Worm (Caenorhabditis elegans) whole organism, late embryonic: ENCODE measurements around the gene msp-40.
"Not testable (repeated sequence)": the region's sequence is repeated elsewhere in the genome, so short reads cannot be mapped to it uniquely, and the experiment has no call there.

Experiments
- C38D4.7 ChIP-seq: fragments of 200-800 bp; sonication (Bioruptor generic); optimal IDR thresholded peaks from 2 replicates; lab custom pipeline; 2018; ENCODE audit warnings: mild to moderate bottlenecking, missing genetic modification characterization, moderate library complexity, missing compliant biosample characterization
- K02D7.2 ChIP-seq: sonication (generic microtip); optimal IDR thresholded peaks from 2 replicates; lab custom pipeline; 2017; ENCODE audit warnings: mild to moderate bottlenecking, missing genetic modification characterization, missing compliant biosample characterization
- K09A11.1 ChIP-seq: sonication (generic microtip); optimal IDR thresholded peaks from 2 replicates; lab custom pipeline; 2017; ENCODE audit warnings: antibody characterized with exemption, mild to moderate bottlenecking, missing genetic modification characterization, missing compliant biosample characterization; ENCODE audit not compliant: insufficient read depth
- Y22D7AL.16 ChIP-seq: sonication (generic microtip); optimal IDR thresholded peaks from 2 replicates; lab custom pipeline; 2016; ENCODE audit warnings: missing genetic modification characterization, missing compliant biosample characterization
- ahr-1 ChIP-seq: sonication (generic microtip); optimal IDR thresholded peaks from 2 replicates; lab custom pipeline; 2016; ENCODE audit warnings: missing genetic modification characterization, missing compliant biosample characterization
- ceh-14 ChIP-seq: sonication (generic microtip); optimal IDR thresholded peaks from 2 replicates; lab custom pipeline; 2016; ENCODE audit warnings: missing genotype, missing genetic modification characterization, missing compliant biosample characterization
- ceh-24 ChIP-seq: sonication (generic microtip); optimal IDR thresholded peaks from 2 replicates; lab custom pipeline; 2016; ENCODE audit warnings: mild to moderate bottlenecking, missing genetic modification characterization, missing compliant biosample characterization
- ceh-31 ChIP-seq: sonication (generic microtip); optimal IDR thresholded peaks from 2 replicates; lab custom pipeline; 2016; ENCODE audit warnings: missing genetic modification characterization, missing compliant biosample characterization
- ceh-34 ChIP-seq: sonication (generic microtip); optimal IDR thresholded peaks from 2 replicates; lab custom pipeline; 2016; ENCODE audit warnings: mild to moderate bottlenecking, missing genetic modification characterization, missing compliant biosample characterization
- ceh-45 ChIP-seq: fragments of 200-800 bp; sonication (Bioruptor generic); IDR thresholded peaks from 2 replicates; pipeline ENCODE4 v1.3.6; 2022; ENCODE audit warnings: missing genetic modification reagents, missing genetic modification characterization, missing compliant biosample characterization
- ceh-48 ChIP-seq: sonication (generic microtip); optimal IDR thresholded peaks from 2 replicates; lab custom pipeline; 2016; ENCODE audit warnings: missing genetic modification characterization, inconsistent platforms, missing compliant biosample characterization
- ceh-6 ChIP-seq: fragments of 200-800 bp; sonication (Bioruptor generic); optimal IDR thresholded peaks from 2 replicates; lab custom pipeline; 2018; ENCODE audit warnings: mild to moderate bottlenecking, missing genetic modification characterization, missing compliant biosample characterization
- ceh-9 ChIP-seq: sonication (generic microtip); optimal IDR thresholded peaks from 2 replicates; lab custom pipeline; 2016; ENCODE audit warnings: mild to moderate bottlenecking, missing genetic modification characterization, inconsistent platforms, missing compliant biosample characterization
- dve-1 ChIP-seq: sonication (generic microtip); optimal IDR thresholded peaks from 2 replicates; lab custom pipeline; 2017; ENCODE audit warnings: antibody characterized with exemption, mild to moderate bottlenecking, missing genetic modification characterization, missing compliant biosample characterization
- elt-4 ChIP-seq: sonication (generic microtip); optimal IDR thresholded peaks from 2 replicates; lab custom pipeline; 2016; ENCODE audit warnings: missing genetic modification characterization, missing compliant biosample characterization
- fkh-10 ChIP-seq: fragments of 150-350 bp; optimal IDR thresholded peaks from 2 replicates; lab custom pipeline; 2014; ENCODE audit warnings: missing biosample characterization, missing genetic modification reagents, missing genetic modification characterization
- fkh-6 ChIP-seq: sonication (generic microtip); optimal IDR thresholded peaks from 2 replicates; lab custom pipeline; 2016; ENCODE audit warnings: missing genetic modification characterization, missing compliant biosample characterization
- gmeb-2 ChIP-seq: sonication (generic microtip); optimal IDR thresholded peaks from 2 replicates; lab custom pipeline; 2016; ENCODE audit warnings: missing genetic modification characterization, inconsistent platforms, missing compliant biosample characterization
- hlh-6 ChIP-seq: sonication (generic microtip); optimal IDR thresholded peaks from 2 replicates; lab custom pipeline; 2016; ENCODE audit warnings: missing genotype, missing genetic modification characterization, missing compliant biosample characterization
- hlh-8 ChIP-seq: sonication (generic microtip); optimal IDR thresholded peaks from 2 replicates; lab custom pipeline; 2016; ENCODE audit warnings: missing genotype, missing genetic modification characterization, missing compliant biosample characterization
- lin-11 ChIP-seq: fragments of 200-800 bp; sonication (Bioruptor generic); optimal IDR thresholded peaks from 2 replicates; lab custom pipeline; 2018; ENCODE audit warnings: mild to moderate bottlenecking, missing genetic modification characterization, missing compliant biosample characterization
- madf-2 ChIP-seq: sonication (generic microtip); optimal IDR thresholded peaks from 2 replicates; lab custom pipeline; 2017; ENCODE audit warnings: missing genetic modification characterization, missing compliant biosample characterization
- mec-3 ChIP-seq: sonication (generic microtip); optimal IDR thresholded peaks from 2 replicates; lab custom pipeline; 2016; ENCODE audit warnings: borderline replicate concordance, missing genetic modification characterization, missing compliant biosample characterization
- nfya-1 ChIP-seq: sonication (generic microtip); optimal IDR thresholded peaks from 2 replicates; lab custom pipeline; 2017; ENCODE audit warnings: missing genetic modification characterization, mild to moderate bottlenecking, missing compliant biosample characterization, antibody characterized with exemption, moderate library complexity
- nhr-11 ChIP-seq: fragments of 150-350 bp; optimal IDR thresholded peaks from 2 replicates; lab custom pipeline; 2014; ENCODE audit warnings: missing biosample characterization, missing genetic modification characterization
- npax-4 ChIP-seq: sonication (generic microtip); optimal IDR thresholded peaks from 2 replicates; lab custom pipeline; 2016; ENCODE audit warnings: missing genetic modification characterization, missing compliant biosample characterization
- pag-3 ChIP-seq: sonication (generic microtip); optimal IDR thresholded peaks from 2 replicates; lab custom pipeline; 2016; ENCODE audit warnings: missing compliant biosample characterization, missing genetic modification characterization, borderline replicate concordance
- pha-2 ChIP-seq: sonication (generic microtip); optimal IDR thresholded peaks from 2 replicates; lab custom pipeline; 2017; ENCODE audit warnings: mild to moderate bottlenecking, missing genetic modification characterization, missing compliant biosample characterization
- pha-4 ChIP-seq: fragments of 150-350 bp; optimal IDR thresholded peaks from 2 replicates; lab custom pipeline; 2018; ENCODE audit warnings: missing biosample characterization, missing genetic modification reagents, missing genetic modification characterization
- pqm-1 ChIP-seq: sonication (generic microtip); optimal IDR thresholded peaks from 2 replicates; lab custom pipeline; 2016; ENCODE audit warnings: missing genetic modification characterization, missing compliant biosample characterization
- pros-1 ChIP-seq: fragments of 150-350 bp; optimal IDR thresholded peaks from 2 replicates; lab custom pipeline; 2014; ENCODE audit warnings: missing biosample characterization, missing genetic modification reagents, missing genetic modification characterization
- ref-2 ChIP-seq: sonication (generic microtip); optimal IDR thresholded peaks from 2 replicates; lab custom pipeline; 2016; ENCODE audit warnings: missing genetic modification characterization, missing compliant biosample characterization
- sdc-2 ChIP-seq: sonication (generic microtip); optimal IDR thresholded peaks from 2 replicates; lab custom pipeline; 2016; ENCODE audit warnings: missing genotype, missing genetic modification characterization, missing compliant biosample characterization
- sox-2 ChIP-seq: fragments of 200-800 bp; sonication (Bioruptor generic); IDR thresholded peaks from 2 replicates; pipeline ENCODE4 v1.3.6; 2022; ENCODE audit warnings: missing genetic modification reagents, missing genetic modification characterization, missing compliant biosample characterization
- sox-4 ChIP-seq: sonication (generic microtip); optimal IDR thresholded peaks from 2 replicates; lab custom pipeline; 2017; ENCODE audit warnings: mild to moderate bottlenecking, missing genetic modification characterization, inconsistent platforms, missing compliant biosample characterization
- syd-9 ChIP-seq: sonication (generic microtip); optimal IDR thresholded peaks from 2 replicates; lab custom pipeline; 2016; ENCODE audit warnings: mild to moderate bottlenecking, missing genetic modification characterization, moderate library complexity, missing compliant biosample characterization
- tbx-2 ChIP-seq: sonication (generic microtip); optimal IDR thresholded peaks from 2 replicates; lab custom pipeline; 2016; ENCODE audit warnings: missing genetic modification characterization, missing compliant biosample characterization
- ttx-3 ChIP-seq: sonication (generic microtip); optimal IDR thresholded peaks from 2 replicates; lab custom pipeline; 2016; ENCODE audit warnings: missing genetic modification reagents, missing genetic modification characterization, missing compliant biosample characterization
- unc-3 ChIP-seq, 2 experiments: fragments of 200-800 bp in 1 of 2; sonication (Bioruptor generic) in 1 of 2; sonication (generic microtip) in 1 of 2; conservative IDR thresholded peaks in 1 of 2; optimal IDR thresholded peaks in 1 of 2; 2 replicates each; pipeline versions ENCODE4 v1.3.6 to Lab custom; 2016 to 2022; ENCODE audit warnings: missing compliant biosample characterization in 2 of 2, missing genetic modification characterization in 2 of 2, missing genetic modification reagents in 1 of 2
- unc-42 ChIP-seq: sonication (generic microtip); optimal IDR thresholded peaks from 2 replicates; lab custom pipeline; 2016; ENCODE audit warnings: missing genotype, missing genetic modification characterization, missing compliant biosample characterization
- unc-55 ChIP-seq: sonication (generic microtip); optimal IDR thresholded peaks from 2 replicates; lab custom pipeline; 2017; ENCODE audit warnings: missing biosample characterization, missing genetic modification reagents, missing genetic modification characterization
- unc-86 ChIP-seq: sonication (generic microtip); optimal IDR thresholded peaks from 2 replicates; lab custom pipeline; 2016; ENCODE audit warnings: missing genetic modification characterization, missing compliant biosample characterization
- ztf-16 ChIP-seq: sonication (generic microtip); optimal IDR thresholded peaks from 2 replicates; lab custom pipeline; 2017; ENCODE audit warnings: missing genetic modification characterization, missing compliant biosample characterization

Gene msp-40

ce11 chrII:4834761-4835160 is 9.5 kb downstream of the msp-40 start, which contains the start of the genes C33F10.11 and C33F10.1:
Gene C33F10.11 (minus strand): TSS chrII:4834861.
Gene C33F10.1 (plus strand): TSS chrII:4835023.
- no peak for TF ChIP-seq ceh-14 (tag; lab: Kevin White, UChicago)
- TF ChIP-seq unc-86: no peak
- TF ChIP-seq pha-2: no peak
- TF ChIP-seq K02D7.2 (tag; lab: Kevin White, UChicago): no peak
- TF ChIP-seq elt-4 (tag; lab: Kevin White, UChicago): no peak
- TF ChIP-seq ceh-9 (tag; lab: Kevin White, UChicago): no peak
- TF ChIP-seq K09A11.1: no peak
- TF ChIP-seq unc-55 (GFP tag; lab: Kevin White, UChicago): no peak
- no peak for TF ChIP-seq hlh-6 (tag; lab: Kevin White, UChicago)
- no peak for TF ChIP-seq pqm-1 (tag; lab: Kevin White, UChicago)
- no peak for TF ChIP-seq hlh-8 (tag; lab: Kevin White, UChicago)
- TF ChIP-seq nhr-11: no peak
- TF ChIP-seq tbx-2 (tag; lab: Kevin White, UChicago): no peak
- TF ChIP-seq ceh-31 (tag; lab: Kevin White, UChicago): no peak
- no peak for TF ChIP-seq ceh-6
- no peak for TF ChIP-seq lin-11 (tag; lab: Kevin White, UChicago)
- TF ChIP-seq ref-2 (tag; lab: Kevin White, UChicago): no peak

ce11 chrII:4837659-4838058 is 12.4 kb downstream of the msp-40 start, which contains the start of gene C33F10.12:
Gene C33F10.12 (minus strand): TSS chrII:4837759.
- no peak for TF ChIP-seq madf-2 (tag; lab: Kevin White, UChicago)

- TF ChIP-seq ceh-24; sox-2 (GFP tag; lab: Robert Waterston, UW); fkh-6 (tag; lab: Kevin White, UChicago): not testable (repeated sequence)
These were observed 17.0 kb downstream of the msp-40 start, which contains the start of the genes T23B7.2 and nspd-4 for ce11 chrII:4842143-4842658. Gene T23B7.2 (minus strand): TSS chrII:4842243. Gene nspd-4 (plus strand): TSS chrII:4842608.

ce11 chrII:4849885-4850284 is 24.7 kb downstream of the msp-40 start, which contains the start of gene T23B7.3:
Gene T23B7.3 (plus strand): TSS chrII:4850185.
- TF ChIP-seq elt-4 (tag; lab: Kevin White, UChicago) (no peak), unc-42 (tag; lab: Kevin White, UChicago) (no peak), Y22D7AL.16 (tag; lab: Kevin White, UChicago) (no peak), gmeb-2 (tag; lab: Kevin White, UChicago) (no peak), mec-3 (tag; lab: Kevin White, UChicago) (no peak)

ce11 chrII:4851594-4852106 is 26.4 kb downstream of the msp-40 start, which contains the start of gene dnj-9:
Gene dnj-9 (plus strand): TSS chrII:4852056.
- TF ChIP-seq unc-3 (GFP tag; conservative IDR thresholded peaks at IDR 0.05; lab: Robert Waterston, UW) (0 out of 2 replicates have a peak, but pooled peaks have one; percentile 22), unc-3 (tag; optimal IDR thresholded peaks at IDR 0.05; lab: Kevin White, UChicago) (peak; percentile 27), ttx-3 (tag; lab: Kevin White, UChicago) (peak; percentile 30), ceh-34 (tag; lab: Kevin White, UChicago) (peak; percentile 83), ztf-16 (peak; percentile 32), npax-4 (peak; percentile 35), ceh-45 (GFP tag; lab: Robert Waterston, UW) (no peak), C38D4.7 (peak; percentile 24), pha-4 (tag; lab: Kevin White, UChicago) (no peak), syd-9 (tag; lab: Kevin White, UChicago) (peak; percentile 13), unc-55 (GFP tag; lab: Kevin White, UChicago) (peak; percentile 52), ceh-48 (peak; percentile 30), ahr-1 (tag; lab: Kevin White, UChicago) (no peak), dve-1 (tag; lab: Kevin White, UChicago) (peak; percentile 46), nfya-1 (tag; lab: Kevin White, UChicago) (peak; percentile 78), nhr-11 (no peak), pag-3 (tag; lab: Kevin White, UChicago) (no peak), sox-4 (tag; lab: Kevin White, UChicago) (peak; percentile 56), ceh-24 (no peak), fkh-10 (GFP tag; lab: Kevin White, UChicago) (no peak), sdc-2 (tag; lab: Kevin White, UChicago) (peak; percentile 10), pros-1 (tag; lab: Kevin White, UChicago) (no peak), unc-42 (tag; lab: Kevin White, UChicago) (peak; percentile 76), fkh-6 (tag; lab: Kevin White, UChicago) (no peak)
